Worm (Caenorhabditis elegans) whole organism, midembryonic: ENCODE results near the gene pgl-1.

Experiments
- T22C8.4 ChIP-seq: fragments of 200-800 bp; sonication (Bioruptor generic); IDR thresholded peaks from 2 replicates; pipeline ENCODE4 v1.3.6; 2022; ENCODE audit warnings: missing genetic modification characterization, missing compliant biosample characterization
- cog-1 ChIP-seq: sonication (generic microtip); optimal IDR thresholded peaks from 2 replicates; lab custom pipeline; 2016; ENCODE audit warnings: missing genetic modification characterization, missing compliant biosample characterization
- flt-1 ChIP-seq: fragments of 200-800 bp; sonication (Bioruptor generic); IDR thresholded peaks from 2 replicates; pipeline ENCODE4 v1.3.6; 2022; ENCODE audit warnings: missing genetic modification characterization, missing compliant biosample characterization
- klf-2 ChIP-seq: fragments of 200-800 bp; sonication (Bioruptor generic); conservative IDR thresholded peaks from 2 replicates; pipeline ENCODE4 v1.3.6; 2022; ENCODE audit warnings: missing genetic modification reagents, missing genetic modification characterization, missing compliant biosample characterization
- med-1 ChIP-seq: sonication (generic microtip); optimal IDR thresholded peaks from 2 replicates; lab custom pipeline; 2017; ENCODE audit warnings: missing genetic modification characterization, mild to moderate bottlenecking, missing compliant biosample characterization, antibody characterized with exemption, missing genetic modification reagents; ENCODE audit not compliant: insufficient read depth
- ref-1 ChIP-seq: fragments of 200-800 bp; sonication (Bioruptor generic); conservative IDR thresholded peaks from 2 replicates; pipeline ENCODE4 v1.3.6; 2022; ENCODE audit warnings: missing genetic modification reagents, missing genetic modification characterization, missing compliant biosample characterization
- tab-1 ChIP-seq: fragments of 200-800 bp; sonication (Bioruptor generic); IDR thresholded peaks from 2 replicates; pipeline ENCODE4 v1.3.6; 2022; ENCODE audit warnings: missing genetic modification characterization, missing compliant biosample characterization
- ztf-23 ChIP-seq: fragments of 200-800 bp; sonication (Bioruptor generic); IDR thresholded peaks from 2 replicates; pipeline ENCODE4 v1.3.6; 2022; ENCODE audit warnings: missing genetic modification reagents, missing genetic modification characterization, missing compliant biosample characterization
- ztf-29 ChIP-seq: fragments of 200-800 bp; sonication (Bioruptor generic); IDR thresholded peaks from 2 replicates; pipeline ENCODE4 v1.3.6; 2022; ENCODE audit warnings: missing genetic modification reagents, missing genetic modification characterization, missing compliant biosample characterization

The pgl-1 gene

DNA sequence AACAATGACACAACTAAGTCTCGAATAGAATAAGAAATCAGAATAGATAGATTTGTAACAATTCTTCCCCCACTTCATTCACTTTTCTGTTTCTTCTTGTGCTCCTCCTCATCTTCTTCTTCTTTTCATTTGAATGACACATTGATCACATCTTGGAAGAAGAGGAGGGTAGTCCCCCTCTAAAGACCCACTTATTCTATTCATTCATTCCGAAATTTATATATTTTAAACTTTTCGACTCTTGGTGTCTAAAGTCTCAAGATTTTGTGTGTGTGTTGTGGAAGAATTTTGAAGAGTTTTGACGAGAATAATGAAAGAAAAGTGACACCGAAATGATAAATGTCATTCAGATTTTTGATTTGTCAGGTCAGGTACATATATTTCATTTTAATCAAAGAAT lies 14.0 kb upstream of the pgl-1 start:
- TF ChIP-seq klf-2 (GFP tag; lab: Robert Waterston, UW): no peak
- TF ChIP-seq ztf-23 (GFP tag; lab: Robert Waterston, UW): no peak
- TF ChIP-seq ztf-29: no peak
- TF ChIP-seq tab-1 (GFP tag; lab: Robert Waterston, UW): no peak
- no peak for TF ChIP-seq flt-1
- no peak for TF ChIP-seq T22C8.4 (GFP tag; lab: Robert Waterston, UW)
- no peak for TF ChIP-seq med-1 (GFP tag; lab: Kevin White, UChicago)
- no peak for TF ChIP-seq ref-1 (GFP tag; lab: Robert Waterston, UW)
- TF ChIP-seq cog-1: no peak

DNA sequence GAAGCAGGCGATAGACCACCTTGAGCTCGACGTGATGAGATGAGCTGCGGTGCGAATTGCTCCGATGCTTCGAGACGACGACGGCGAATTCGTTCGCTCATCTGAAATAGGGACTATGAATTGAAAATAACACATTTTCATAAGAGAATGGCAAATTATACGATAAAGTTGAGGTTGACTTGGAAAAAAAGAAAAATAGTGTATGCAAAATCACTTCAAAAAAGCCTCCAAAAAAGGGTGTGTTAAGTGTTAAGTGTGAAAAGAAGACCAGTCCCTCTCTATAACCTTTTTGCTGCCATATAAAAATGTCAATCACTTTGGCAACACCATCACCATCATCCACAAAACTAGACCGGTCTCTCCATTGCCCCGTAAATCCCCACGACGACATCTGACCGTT lies 9.7 kb upstream of the pgl-1 start, which contains the start of gene prkl-1:
Gene prkl-1 (minus strand): TSS at position 101 of the 400 bp plus-strand sequence.
- no peak for TF ChIP-seq med-1 (GFP tag; lab: Kevin White, UChicago)
- no peak for TF ChIP-seq ztf-23 (GFP tag; lab: Robert Waterston, UW)
- no peak for TF ChIP-seq ztf-29
- TF ChIP-seq cog-1: no peak
- no peak for TF ChIP-seq T22C8.4 (GFP tag; lab: Robert Waterston, UW)
- no peak for TF ChIP-seq klf-2 (GFP tag; lab: Robert Waterston, UW)
- TF ChIP-seq tab-1 (GFP tag; lab: Robert Waterston, UW): no peak
- TF ChIP-seq flt-1: no peak
- TF ChIP-seq ref-1 (GFP tag; lab: Robert Waterston, UW): no peak

DNA sequence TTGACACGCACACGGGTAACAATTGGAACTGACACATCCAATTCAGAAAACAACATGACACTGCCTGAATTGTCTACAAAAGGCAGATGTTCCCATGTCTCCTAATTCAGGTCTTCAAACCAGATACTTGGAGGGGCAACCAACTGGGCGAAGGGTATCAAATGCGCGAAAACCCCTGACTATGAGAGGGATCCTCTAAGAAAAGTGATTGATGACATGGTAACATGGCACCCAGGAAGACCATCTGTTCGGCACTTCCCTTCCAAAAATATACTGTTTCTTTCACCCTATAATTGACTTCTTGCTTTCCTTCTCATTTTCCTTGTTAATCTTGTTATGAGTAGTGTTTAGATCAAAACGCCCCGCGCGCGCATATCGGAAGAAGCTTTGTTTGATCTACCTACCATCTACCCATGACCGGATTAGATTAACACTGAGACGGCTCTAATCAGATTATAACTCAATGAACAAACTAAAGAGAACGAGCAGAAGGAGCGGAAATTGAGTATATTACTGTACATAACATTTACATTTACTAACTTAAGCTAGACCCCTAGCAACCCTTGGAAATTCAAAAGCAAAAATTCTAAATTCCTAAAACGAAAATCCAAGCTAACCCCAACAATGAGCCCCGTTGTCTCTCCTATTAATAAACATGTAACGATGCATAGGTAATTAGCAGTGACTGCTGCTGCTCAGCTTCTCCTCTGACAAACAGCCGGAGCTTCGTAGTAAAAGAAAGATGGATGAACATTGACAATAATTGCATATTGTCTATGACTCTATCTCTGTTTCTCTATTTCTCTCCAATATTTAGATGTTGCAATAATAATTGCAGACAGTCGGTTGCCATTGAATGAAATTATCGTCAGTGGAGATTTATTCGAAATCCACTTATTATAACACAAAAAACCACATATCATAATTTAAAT lies 7.6 kb upstream of the pgl-1 start:
- TF ChIP-seq flt-1 (0 out of 2 replicates have a peak, but pooled peaks have one; percentile 36), ztf-23 (GFP tag; lab: Robert Waterston, UW) (no peak)

DNA sequence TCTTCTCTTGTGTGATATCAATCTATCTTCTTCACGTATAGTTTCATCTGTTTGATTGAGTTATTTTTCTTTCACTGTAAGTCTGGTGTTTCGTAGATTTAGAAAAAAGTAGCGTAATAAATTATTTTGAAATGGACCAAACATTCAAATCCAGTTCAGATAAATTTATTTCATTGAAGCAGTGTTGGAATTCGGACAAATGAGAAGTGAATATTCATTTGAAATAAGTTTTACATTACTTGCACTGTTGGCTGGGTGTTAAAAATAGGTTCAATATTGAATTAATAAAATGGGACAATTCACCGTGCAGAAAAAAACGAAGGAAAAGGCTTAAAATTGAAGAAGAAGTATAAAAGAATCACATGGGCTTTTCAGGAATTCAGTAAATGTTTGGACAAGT lies 1.5 kb upstream of the pgl-1 start:
- no peak for TF ChIP-seq ref-1 (GFP tag; lab: Robert Waterston, UW)
- TF ChIP-seq ztf-29: no peak
- no peak for TF ChIP-seq ztf-23 (GFP tag; lab: Robert Waterston, UW)
- TF ChIP-seq tab-1 (GFP tag; lab: Robert Waterston, UW): no peak
- TF ChIP-seq cog-1: no peak
- TF ChIP-seq flt-1: no peak
- TF ChIP-seq klf-2 (GFP tag; lab: Robert Waterston, UW): no peak

DNA sequence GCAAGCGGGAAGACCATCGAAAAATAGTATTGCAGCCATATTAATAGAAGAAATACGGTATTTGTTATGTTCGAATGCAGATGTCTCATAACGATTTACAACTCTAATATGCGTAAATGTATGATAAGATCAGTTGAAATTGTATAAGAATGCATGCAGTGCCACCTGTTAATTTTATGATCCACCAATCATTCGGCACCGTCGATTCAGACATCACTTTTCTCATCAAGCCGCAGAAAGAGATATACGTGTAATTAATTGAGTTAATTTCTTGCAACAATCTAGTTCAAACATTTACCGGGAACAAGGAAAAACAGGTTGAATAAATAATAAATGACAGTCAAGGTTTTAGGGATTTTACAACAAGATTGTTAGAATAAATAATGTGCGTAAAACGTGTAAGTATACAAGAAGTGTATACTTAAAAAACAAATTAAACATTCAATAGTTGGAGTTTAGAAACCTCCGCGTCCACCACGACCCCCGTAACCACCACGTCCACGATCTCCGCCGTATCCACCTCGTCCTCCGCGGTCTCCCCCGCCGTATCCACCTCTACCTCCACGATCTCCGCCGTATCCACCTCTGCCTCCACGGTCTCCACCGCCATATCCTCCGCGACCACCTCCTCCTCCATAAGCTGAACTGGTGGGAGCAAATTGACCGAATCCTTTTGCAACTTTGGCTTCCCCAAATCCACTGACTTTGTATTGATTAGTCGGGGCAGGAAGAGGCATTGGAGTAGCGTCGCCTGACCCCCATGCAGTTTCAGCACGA lies 2.8 kb downstream of the pgl-1 start:
- TF ChIP-seq ref-1 (GFP tag; lab: Robert Waterston, UW) (no peak), med-1 (GFP tag; lab: Kevin White, UChicago) (no peak), cog-1 (no peak), klf-2 (GFP tag; lab: Robert Waterston, UW) (no peak), T22C8.4 (GFP tag; lab: Robert Waterston, UW) (no peak), tab-1 (GFP tag; lab: Robert Waterston, UW) (no peak), ztf-29 (no peak), flt-1 (no peak), ztf-23 (GFP tag; lab: Robert Waterston, UW) (no peak)

DNA sequence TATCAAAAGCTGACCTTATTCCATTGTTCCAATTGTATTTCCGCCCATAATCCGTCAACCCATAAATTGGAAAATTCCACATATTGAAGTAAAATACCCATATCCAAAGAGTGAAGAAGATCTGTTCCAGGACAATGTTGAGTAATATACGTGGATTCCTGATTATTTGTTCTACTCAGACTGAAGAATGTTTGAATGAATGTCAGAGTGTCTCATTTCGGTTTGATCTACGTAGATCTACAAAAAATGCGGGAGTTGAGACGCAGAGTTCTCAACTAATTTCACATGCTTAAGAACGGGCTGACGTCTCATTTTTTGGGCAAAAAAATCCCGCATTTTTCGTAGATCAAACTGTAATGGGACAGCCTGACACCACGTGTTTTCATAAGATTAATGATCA lies 4.7 kb downstream of the pgl-1 start, which contains the start of gene nhr-249:
Gene nhr-249 (minus strand): TSS at position 101 of the 400 bp plus-strand sequence.
- TF ChIP-seq ref-1 (GFP tag; lab: Robert Waterston, UW): no peak
- TF ChIP-seq klf-2 (GFP tag; lab: Robert Waterston, UW): no peak
- TF ChIP-seq med-1 (GFP tag; lab: Kevin White, UChicago): no peak
- no peak for TF ChIP-seq cog-1
- no peak for TF ChIP-seq ztf-29
- TF ChIP-seq flt-1: no peak
- TF ChIP-seq ztf-23 (GFP tag; lab: Robert Waterston, UW): no peak
- TF ChIP-seq tab-1 (GFP tag; lab: Robert Waterston, UW): no peak
- no peak for TF ChIP-seq T22C8.4 (GFP tag; lab: Robert Waterston, UW)

DNA sequence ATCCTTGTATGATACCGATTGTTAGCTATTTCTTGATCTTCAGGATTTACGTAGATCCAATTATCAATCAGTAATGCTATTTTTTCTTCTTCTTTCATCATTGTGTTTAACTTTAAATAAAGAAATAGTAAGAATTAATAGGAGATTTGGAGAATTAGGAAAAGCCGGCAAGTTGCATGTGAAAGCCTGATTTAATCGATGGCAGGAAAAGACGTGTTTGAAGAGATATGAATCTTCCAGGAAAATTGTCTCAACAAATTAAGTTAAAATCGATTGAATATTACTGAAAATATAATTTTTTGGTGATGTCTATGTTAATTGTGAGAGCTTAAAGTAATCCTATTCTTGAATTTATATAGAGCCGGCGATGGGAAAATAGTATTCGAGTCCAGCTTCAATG lies 5.9 kb downstream of the pgl-1 start, which contains the start of gene ZK381.62:
Gene ZK381.62 (minus strand): TSS at position 101 of the 400 bp plus-strand sequence.
- no peak for TF ChIP-seq ztf-23 (GFP tag; lab: Robert Waterston, UW)
- no peak for TF ChIP-seq med-1 (GFP tag; lab: Kevin White, UChicago)
- no peak for TF ChIP-seq ref-1 (GFP tag; lab: Robert Waterston, UW)
- no peak for TF ChIP-seq T22C8.4 (GFP tag; lab: Robert Waterston, UW)
- no peak for TF ChIP-seq tab-1 (GFP tag; lab: Robert Waterston, UW)
- TF ChIP-seq ztf-29: no peak
- no peak for TF ChIP-seq cog-1
- TF ChIP-seq klf-2 (GFP tag; lab: Robert Waterston, UW): no peak
- TF ChIP-seq flt-1: no peak

DNA sequence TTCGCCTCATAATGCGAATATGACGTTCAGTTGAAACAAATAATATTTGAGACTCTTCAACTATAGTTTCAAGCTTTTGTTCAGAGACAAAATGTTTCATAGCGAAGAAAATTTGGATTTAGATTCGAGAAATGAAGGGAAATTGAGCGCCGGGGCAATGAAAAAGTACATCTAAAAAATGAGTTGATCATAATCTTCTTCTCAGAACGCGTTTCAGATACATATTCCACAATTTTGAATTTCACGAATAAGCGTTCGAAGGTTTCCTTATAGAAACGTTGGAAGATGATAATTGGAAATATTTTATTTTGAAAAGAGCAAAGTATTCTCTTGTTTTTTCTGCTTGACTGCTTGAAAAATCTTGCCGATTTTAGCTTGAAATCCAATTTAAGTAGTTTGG lies 6.8 kb downstream of the pgl-1 start, which contains the start of gene ZK381.8:
Gene ZK381.8 (minus strand): TSS at position 101 of the 400 bp plus-strand sequence.
- TF ChIP-seq ref-1 (GFP tag; lab: Robert Waterston, UW) (no peak), tab-1 (GFP tag; lab: Robert Waterston, UW) (no peak), med-1 (GFP tag; lab: Kevin White, UChicago) (no peak), T22C8.4 (GFP tag; lab: Robert Waterston, UW) (no peak), ztf-29 (no peak)

DNA sequence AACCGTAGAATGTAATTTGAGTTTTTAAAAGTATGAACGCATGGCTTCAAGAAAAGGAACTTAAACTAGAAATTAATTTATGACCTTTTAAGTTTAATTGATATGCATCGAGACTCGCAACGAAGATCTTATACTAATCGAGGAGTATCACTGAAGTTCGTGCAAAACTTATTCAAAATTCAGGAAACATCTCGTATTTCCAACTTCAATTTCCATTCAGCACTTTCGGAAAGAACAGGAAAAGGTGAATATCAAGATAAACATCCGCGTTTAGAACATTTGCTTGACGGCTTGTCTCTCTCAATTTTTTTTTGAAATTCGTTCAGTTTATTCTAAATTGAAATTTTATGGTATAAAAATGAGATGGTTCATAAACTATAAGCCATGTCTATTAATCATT lies 11.9 kb downstream of the pgl-1 start, which contains the start of gene ZK381.2:
Gene ZK381.2 (plus strand): TSS at position 301 of the 400 bp plus-strand sequence.
- TF ChIP-seq ztf-29 (no peak), klf-2 (GFP tag; lab: Robert Waterston, UW) (no peak), med-1 (GFP tag; lab: Kevin White, UChicago) (no peak), T22C8.4 (GFP tag; lab: Robert Waterston, UW) (no peak), ztf-23 (GFP tag; lab: Robert Waterston, UW) (no peak), ref-1 (GFP tag; lab: Robert Waterston, UW) (no peak), flt-1 (no peak), tab-1 (GFP tag; lab: Robert Waterston, UW) (no peak), cog-1 (no peak)
